Worm (Caenorhabditis elegans): ENCODE data around the gene C41G6.12.
"Not testable (repeated sequence)": the region's sequence is repeated elsewhere in the genome, so short reads cannot be mapped to it uniquely, and the experiment has no call there.

Gene C41G6.12

DNA sequence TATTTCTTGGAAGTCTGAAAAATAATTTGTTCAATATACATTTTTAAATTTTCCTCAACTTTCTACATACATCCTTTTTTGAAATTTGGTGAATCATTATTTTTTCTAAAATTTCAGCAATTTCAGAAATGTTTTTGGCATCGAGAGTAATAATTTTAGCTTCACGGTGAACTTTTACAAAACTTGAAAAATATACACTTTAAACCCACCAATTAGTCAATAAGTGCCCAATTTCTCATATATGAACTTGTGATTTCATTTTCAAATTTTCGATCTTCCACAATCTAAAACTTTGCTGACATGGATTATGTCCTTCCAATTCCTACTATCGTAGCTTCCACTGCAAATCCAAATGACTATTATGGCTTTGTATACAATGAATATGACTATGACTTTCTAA is 16.1 kb upstream of the C41G6.12 start, which contains the start of gene srw-24:
srw-24 (plus strand) TSS at position 301 of the 400 bp plus-strand sequence.
- no peak for TF ChIP-seq irx-1 (tag; optimal IDR thresholded peaks at IDR 0.05)
- TF ChIP-seq efl-3 (GFP tag; optimal IDR thresholded peaks at IDR 0.05) = no peak
- no peak for TF ChIP-seq egl-27 (tag; optimal IDR thresholded peaks at IDR 0.05)
- no peak for TF ChIP-seq nhr-20 (tag; optimal IDR thresholded peaks at IDR 0.05)
- no peak for TF ChIP-seq nhr-19 (GFP tag; conservative IDR thresholded peaks at IDR 0.05)
- no peak for TF ChIP-seq aly-2 (tag; optimal IDR thresholded peaks at IDR 0.05)
- no peak for TF ChIP-seq lin-15B (tag; optimal IDR thresholded peaks at IDR 0.05)
- no peak for TF ChIP-seq ces-1 (GFP tag; optimal IDR thresholded peaks at IDR 0.05)
- no peak for TF ChIP-seq egl-13 (tag; optimal IDR thresholded peaks at IDR 0.05)
- no peak for TF ChIP-seq tlp-1 (tag; optimal IDR thresholded peaks at IDR 0.05)
- no peak for TF ChIP-seq lir-3 (tag; optimal IDR thresholded peaks at IDR 0.05; ENCODE audit: poor library complexity)
- TF ChIP-seq pax-3 (tag; optimal IDR thresholded peaks at IDR 0.05) = no peak
- TF ChIP-seq pqm-1 (tag; optimal IDR thresholded peaks at IDR 0.05) = no peak
- no peak for TF ChIP-seq jun-1 (tag; optimal IDR thresholded peaks at IDR 0.05)
- TF ChIP-seq ztf-11 (tag; optimal IDR thresholded peaks at IDR 0.05) = no peak
- no peak for TF ChIP-seq mab-9 (GFP tag; IDR thresholded peaks at IDR 0.05)
- no peak for TF ChIP-seq nhr-90 (tag; optimal IDR thresholded peaks at IDR 0.05; ENCODE audit: poor library complexity)

DNA sequence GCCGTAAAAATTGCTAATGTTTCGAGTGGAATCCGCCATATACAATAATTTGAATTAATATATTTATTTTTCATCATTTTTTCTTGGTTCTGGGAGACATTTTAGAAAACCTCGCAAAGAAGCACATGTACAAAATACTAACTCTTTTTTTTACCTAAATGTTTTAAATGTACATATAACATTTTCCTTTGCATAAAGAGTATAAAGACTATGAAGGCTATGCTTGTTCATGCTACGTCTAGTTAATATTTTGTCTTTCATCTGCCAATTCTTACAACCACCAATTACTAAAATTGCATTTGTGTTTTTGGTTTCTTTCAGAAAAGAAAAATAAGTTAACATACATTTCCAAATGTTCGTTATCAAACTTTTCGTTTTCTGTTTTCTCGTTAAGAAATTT is 13.7 kb upstream of the C41G6.12 start, which contains the start of gene irld-25:
irld-25 (plus strand) TSS at position 301 of the 400 bp plus-strand sequence.
- TF ChIP-seq pag-3 (tag; optimal IDR thresholded peaks at IDR 0.05; ENCODE audit: borderline replicate concordance, insufficient read depth) (no peak), F16B12.6 (tag; optimal IDR thresholded peaks at IDR 0.05) (no peak)

DNA sequence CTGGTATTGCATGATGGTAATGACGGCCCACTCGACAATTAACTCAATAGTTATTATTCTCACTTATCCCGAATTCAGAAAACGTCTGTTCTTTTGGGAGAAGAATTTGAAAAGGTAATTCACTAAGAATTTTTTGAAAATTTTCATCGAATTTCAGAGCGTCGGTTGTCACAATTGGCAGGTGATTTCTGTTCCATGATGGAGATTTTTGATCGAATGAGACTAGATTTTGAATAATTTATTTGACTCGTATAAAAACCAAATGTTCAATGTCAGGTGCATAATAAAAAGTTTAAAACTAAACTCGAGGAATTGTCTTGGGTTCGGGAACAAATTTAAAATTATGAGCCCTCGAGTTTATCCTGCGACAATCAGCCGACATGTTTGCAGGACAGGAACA is 9.1 kb upstream of the C41G6.12 start, which contains the start of gene sri-25:
sri-25 (plus strand) TSS at position 301 of the 400 bp plus-strand sequence.
- TF ChIP-seq fkh-8 (tag; optimal IDR thresholded peaks at IDR 0.05) (no peak), egl-27 (tag; optimal IDR thresholded peaks at IDR 0.05) (no peak), isw-1 (GFP tag; IDR thresholded peaks at IDR 0.05) (no peak), sup-37 (GFP tag; optimal IDR thresholded peaks at IDR 0.05) (no peak), mep-1 (tag; optimal IDR thresholded peaks at IDR 0.05) (no peak)

DNA sequence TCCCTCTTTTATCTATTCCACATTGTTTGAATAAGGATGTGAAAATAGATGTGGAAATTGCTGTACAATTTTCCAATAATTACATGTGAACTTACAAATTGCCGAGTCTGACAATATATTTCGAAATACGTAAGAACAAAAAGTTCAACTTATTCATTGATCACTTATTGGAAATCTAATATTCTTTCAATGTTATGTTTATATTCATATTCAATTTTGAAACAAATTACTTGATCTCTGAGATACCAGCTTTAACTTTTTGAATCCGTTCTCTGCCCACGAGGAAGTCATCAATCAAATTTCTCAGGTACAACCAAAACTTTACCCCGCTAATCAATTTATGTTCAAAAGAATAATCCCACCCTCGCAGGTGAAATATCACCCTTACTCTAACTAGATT is 7.6 kb upstream of the C41G6.12 start, which contains the start of gene sri-26:
sri-26 (plus strand) TSS at position 301 of the 400 bp plus-strand sequence.
- not testable (repeated sequence) for TF ChIP-seq ceh-82 (tag; optimal IDR thresholded peaks at IDR 0.05); lin-14 (GFP tag; optimal IDR thresholded peaks at IDR 0.05); efl-1 (optimal IDR thresholded peaks at IDR 0.05); efl-1 (GFP tag; optimal IDR thresholded peaks at IDR 0.05 in 1 of 2)

DNA sequence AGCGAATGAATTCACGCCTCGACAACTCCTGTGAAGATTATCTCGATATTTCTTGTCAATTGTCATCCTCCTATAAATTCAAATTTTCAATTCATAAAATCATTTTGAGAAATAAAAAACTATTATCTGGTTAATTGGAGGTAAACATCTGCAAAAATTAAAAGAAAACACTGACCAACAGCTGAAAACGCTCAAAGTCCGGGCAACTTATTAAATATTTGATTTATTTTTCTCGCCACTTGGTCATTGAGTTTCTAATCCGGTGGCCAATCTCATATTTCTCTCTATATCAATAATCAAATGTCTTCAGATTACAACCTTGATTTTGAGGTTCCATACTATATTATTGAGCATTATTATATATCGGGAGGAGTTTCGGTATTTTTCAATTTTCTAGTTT is 4.3 kb upstream of the C41G6.12 start, which contains the start of gene sri-24:
sri-24 (plus strand) TSS at position 301 of the 400 bp plus-strand sequence.
- not testable (repeated sequence) for TF ChIP-seq dpl-1 (GFP tag; optimal IDR thresholded peaks at IDR 0.05); tlp-1 (tag; optimal IDR thresholded peaks at IDR 0.05); swsn-7 (tag; optimal IDR thresholded peaks at IDR 0.05)

DNA sequence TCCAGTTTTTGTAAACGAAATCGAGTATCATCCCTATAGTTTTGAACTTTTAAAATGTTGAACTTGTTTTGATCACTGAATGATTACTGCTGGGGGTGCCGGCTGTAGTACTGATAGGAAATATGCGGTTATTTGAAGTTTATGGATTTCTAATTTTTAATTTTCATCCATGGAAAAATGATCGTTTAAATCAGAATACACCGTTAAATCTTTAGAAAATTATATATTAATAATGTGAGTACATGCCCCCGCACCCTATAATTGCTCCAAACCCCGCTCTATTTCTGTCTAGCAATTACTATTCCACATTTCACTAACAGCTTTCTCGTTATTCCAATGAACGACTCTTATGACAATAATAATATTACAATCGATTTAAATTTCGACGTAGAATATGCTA is 7.8 kb downstream of the C41G6.12 start, which contains the start of gene Y75B12B.10:
Y75B12B.10 (plus strand) TSS at position 301 of the 400 bp plus-strand sequence.
- no peak for TF ChIP-seq mab-9 (GFP tag; IDR thresholded peaks at IDR 0.05)

DNA sequence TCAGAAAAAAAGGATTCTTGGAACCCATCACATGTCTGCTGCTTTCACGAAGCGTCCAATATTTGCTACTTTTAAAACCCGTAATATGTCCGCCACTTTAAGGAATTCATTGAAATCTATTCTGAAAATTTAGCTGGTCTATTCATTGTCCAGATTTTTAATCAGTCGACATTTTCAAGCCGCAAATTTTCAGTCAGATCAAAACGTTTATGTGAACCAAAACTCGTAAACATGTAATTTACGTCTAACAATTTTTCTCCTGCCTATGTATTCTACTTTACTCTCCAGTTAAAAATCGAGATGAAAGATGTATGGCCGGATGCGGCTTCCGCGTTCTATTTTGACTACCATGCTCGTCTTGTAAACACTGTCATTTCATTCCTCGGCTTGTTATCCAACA is 9.6 kb downstream of the C41G6.12 start, which contains the start of gene srw-1:
srw-1 (plus strand) TSS at position 301 of the 400 bp plus-strand sequence.
- TF ChIP-seq ceh-90 (tag; optimal IDR thresholded peaks at IDR 0.05) (no peak), efl-1 (optimal IDR thresholded peaks at IDR 0.05) (no peak), efl-1 (GFP tag; optimal IDR thresholded peaks at IDR 0.05 in 1 of 2) (no peak), egl-27 (tag; optimal IDR thresholded peaks at IDR 0.05) (no peak), dsc-1 (tag; optimal IDR thresholded peaks at IDR 0.05) (no peak), C34B4.2 (tag; optimal IDR thresholded peaks at IDR 0.05) (no peak), unc-62 (GFP tag; optimal IDR thresholded peaks at IDR 0.05) (no peak), unc-130 (tag; optimal IDR thresholded peaks at IDR 0.05) (no peak), fkh-4 (tag; optimal IDR thresholded peaks at IDR 0.05; ENCODE audit: borderline replicate concordance) (no peak), ceh-82 (tag; optimal IDR thresholded peaks at IDR 0.05) (no peak), hlh-17 (GFP tag; optimal IDR thresholded peaks at IDR 0.05; ENCODE audit: borderline replicate concordance) (no peak), vab-15 (tag; optimal IDR thresholded peaks at IDR 0.05) (no peak), lin-13 (GFP tag; optimal IDR thresholded peaks at IDR 0.05) (no peak), dpl-1 (GFP tag; optimal IDR thresholded peaks at IDR 0.05) (no peak), mef-2 (tag; optimal IDR thresholded peaks at IDR 0.05) (no peak), efl-3 (GFP tag; optimal IDR thresholded peaks at IDR 0.05) (no peak), nhr-85 (tag) (no peak), F16B12.6 (tag; optimal IDR thresholded peaks at IDR 0.05) (no peak)

Data from whole organism, L1 larva.